Worm (Caenorhabditis elegans) whole organism, mixed stage, embryonic: ENCODE results near the gene T22B2.1.
A peak's percentile ranks its signal among the peaks of the same experiment; 100 is the strongest.

Source experiments
- blmp-1 ChIP-seq: fragments of 150-350 bp; optimal IDR thresholded peaks from 2 replicates; lab custom pipeline; 2014; ENCODE audit warnings: missing biosample characterization, missing genetic modification characterization
- ceh-83 ChIP-seq: fragments of 200-800 bp; sonication (Bioruptor generic); optimal IDR thresholded peaks from 2 replicates; lab custom pipeline; 2018; ENCODE audit warnings: mild to moderate bottlenecking, missing genetic modification characterization, missing compliant biosample characterization
- ces-1 ChIP-seq: fragments of 150-350 bp; optimal IDR thresholded peaks from 2 replicates; lab custom pipeline; 2014; ENCODE audit warnings: missing biosample characterization, missing genetic modification reagents, missing genetic modification characterization
- lin-32 ChIP-seq: fragments of 200-800 bp; sonication (Bioruptor generic); optimal IDR thresholded peaks from 2 replicates; lab custom pipeline; 2018; ENCODE audit warnings: mild to moderate bottlenecking, missing genetic modification characterization, missing compliant biosample characterization
- lsy-2 ChIP-seq: fragments of 150-350 bp; optimal IDR thresholded peaks from 2 replicates; lab custom pipeline; 2014; ENCODE audit warnings: missing biosample characterization, missing genetic modification characterization
- mab-5 ChIP-seq: fragments of 150-350 bp; optimal IDR thresholded peaks from 2 replicates; lab custom pipeline; 2014; ENCODE audit warnings: missing biosample characterization, missing genetic modification characterization
- nhr-76 ChIP-seq: sonication (generic microtip); optimal IDR thresholded peaks from 2 replicates; lab custom pipeline; 2017; ENCODE audit warnings: missing biosample characterization, missing genetic modification characterization
- pha-4 ChIP-seq: fragments of 150-350 bp; optimal IDR thresholded peaks from 2 replicates; lab custom pipeline; 2018; ENCODE audit warnings: missing biosample characterization, missing genetic modification reagents, missing genetic modification characterization
- snpc-4 ChIP-seq: fragments of 150-350 bp; optimal IDR thresholded peaks from 2 replicates; lab custom pipeline; 2014; ENCODE audit warnings: missing biosample characterization, missing genetic modification characterization
- unc-39 ChIP-seq: fragments of 150-350 bp; optimal IDR thresholded peaks from 2 replicates; lab custom pipeline; 2014; ENCODE audit warnings: missing biosample characterization, missing genetic modification characterization
- ztf-11 ChIP-seq: fragments of 150-350 bp; optimal IDR thresholded peaks from 2 replicates; lab custom pipeline; 2014; ENCODE audit warnings: missing biosample characterization, missing genetic modification characterization

DNA sequence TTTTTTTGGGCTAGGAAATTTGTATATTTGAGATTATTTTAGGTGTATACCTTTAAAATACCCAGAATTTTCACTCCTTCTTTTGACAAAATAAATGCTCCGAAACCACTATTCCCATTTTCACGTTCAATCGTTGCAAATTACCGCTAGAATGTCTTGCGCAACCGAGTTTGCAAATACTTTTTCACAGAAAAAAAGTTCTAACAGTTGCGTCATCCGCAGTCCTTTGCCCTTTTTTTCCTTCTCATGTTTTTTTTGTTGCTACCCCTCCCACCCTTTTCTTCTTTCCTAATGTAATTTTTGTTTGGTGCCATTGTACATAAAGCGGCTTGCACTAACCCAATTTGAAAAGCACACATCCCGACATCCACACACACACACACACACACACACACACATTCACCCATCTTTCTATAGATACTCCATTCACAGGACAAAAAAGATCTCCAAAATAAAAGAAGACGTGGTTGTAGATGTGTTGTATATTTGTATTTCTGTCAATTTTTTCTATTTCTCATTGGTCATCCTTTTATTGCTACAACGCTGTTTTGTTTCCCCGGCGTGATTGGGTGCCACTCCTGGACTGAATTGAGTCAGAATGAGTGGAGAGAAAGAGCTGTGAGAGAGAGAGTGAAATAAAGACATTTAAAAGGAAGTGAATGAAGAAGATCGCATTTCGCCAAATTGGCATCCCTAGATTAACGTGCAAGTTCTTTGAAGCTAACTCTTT, 31.8 kb downstream of the T22B2.1 start:
- TF ChIP-seq nhr-76 (tag; lab: Kevin White, UChicago) (no peak), blmp-1 (tag; lab: Kevin White, UChicago) (no peak), ztf-11 (tag; lab: Kevin White, UChicago) (no peak), snpc-4 (tag; lab: Kevin White, UChicago) (no peak), unc-39 (tag; lab: Kevin White, UChicago) (no peak), ces-1 (peak; percentile 96), lsy-2 (no peak), mab-5 (tag; lab: Kevin White, UChicago) (no peak), ceh-83 (GFP tag; lab: Kevin White, UChicago) (no peak), pha-4 (tag; lab: Kevin White, UChicago) (no peak), lin-32 (GFP tag; lab: Kevin White, UChicago) (no peak)
